Worm (Caenorhabditis elegans): Measurements from ENCODE around the gene Y68A4B.3.

Gene Y68A4B.3

ce11 chrV:17223305-17223704 is 19.1 kb downstream of the Y68A4B.3 start, which contains the start of gene srh-252:
srh-252 (minus strand) TSS chrV:17223405.
- TF ChIP-seq mbf-1 (tag; optimal IDR thresholded peaks at IDR 0.05) (no peak), nhr-12 (tag; optimal IDR thresholded peaks at IDR 0.05) (no peak), dmd-4 (tag; optimal IDR thresholded peaks at IDR 0.05) (no peak), lsy-2 (tag; optimal IDR thresholded peaks at IDR 0.05) (no peak), ceh-16 (tag; optimal IDR thresholded peaks at IDR 0.05) (no peak), nhr-6 (tag; optimal IDR thresholded peaks at IDR 0.05) (no peak)

ce11 chrV:17220345-17220744 is 22.1 kb downstream of the Y68A4B.3 start, which contains the start of gene srh-109:
srh-109 (minus strand) TSS chrV:17220445.
- TF ChIP-seq nhr-237 (tag; optimal IDR thresholded peaks at IDR 0.05) (no peak), lin-39 (tag; optimal IDR thresholded peaks at IDR 0.05) (no peak), nhr-21 (tag; optimal IDR thresholded peaks at IDR 0.05) (no peak), skn-1 (tag; optimal IDR thresholded peaks at IDR 0.05) (no peak), nhr-10 (tag; optimal IDR thresholded peaks at IDR 0.05) (no peak), zag-1 (tag; optimal IDR thresholded peaks at IDR 0.05) (no peak), sma-9 (GFP tag; optimal IDR thresholded peaks at IDR 0.05) (no peak), sma-9 (tag; optimal IDR thresholded peaks at IDR 0.05) (no peak), nhr-129 (tag; optimal IDR thresholded peaks at IDR 0.05) (no peak), fos-1 (tag; optimal IDR thresholded peaks at IDR 0.05) (no peak), mbf-1 (tag; optimal IDR thresholded peaks at IDR 0.05) (no peak), dmd-4 (tag; optimal IDR thresholded peaks at IDR 0.05) (no peak)

ce11 chrV:17217690-17218089 is 24.8 kb downstream of the Y68A4B.3 start, which contains the start of gene srbc-62:
srbc-62 (plus strand) TSS chrV:17217990.
- TF ChIP-seq nhr-6 (tag; optimal IDR thresholded peaks at IDR 0.05) (no peak), ama-1 (optimal IDR thresholded peaks at IDR 0.05) (no peak), nhr-23 (tag; optimal IDR thresholded peaks at IDR 0.05) (no peak), aly-2 (tag; optimal IDR thresholded peaks at IDR 0.05) (no peak), unc-55 (GFP tag; optimal IDR thresholded peaks at IDR 0.05) (no peak), R02D3.7 (tag; optimal IDR thresholded peaks at IDR 0.05) (no peak), ZK546.5 (tag; optimal IDR thresholded peaks at IDR 0.05) (no peak), F13H6.1 (tag; optimal IDR thresholded peaks at IDR 0.05) (no peak), unc-39 (tag; optimal IDR thresholded peaks at IDR 0.05) (no peak), alr-1 (tag; optimal IDR thresholded peaks at IDR 0.05) (no peak)

ce11 chrV:17215602-17216001 is 26.9 kb downstream of the Y68A4B.3 start:
- no peak for TF ChIP-seq lin-39 (tag; optimal IDR thresholded peaks at IDR 0.05)
- no peak for TF ChIP-seq ceh-16 (tag; optimal IDR thresholded peaks at IDR 0.05)
- TF ChIP-seq nhr-77 (tag; optimal IDR thresholded peaks at IDR 0.05) = no peak
- TF ChIP-seq dmd-4 (tag; optimal IDR thresholded peaks at IDR 0.05) = no peak
- no peak for TF ChIP-seq nhr-129 (tag; optimal IDR thresholded peaks at IDR 0.05)
- no peak for TF ChIP-seq elt-1 (tag; optimal IDR thresholded peaks at IDR 0.05)
- no peak for TF ChIP-seq ztf-11 (tag; optimal IDR thresholded peaks at IDR 0.05)
- no peak for TF ChIP-seq alr-1 (tag; optimal IDR thresholded peaks at IDR 0.05)
- no peak for TF ChIP-seq R02D3.7 (tag; optimal IDR thresholded peaks at IDR 0.05)
- no peak for TF ChIP-seq C34F6.9 (tag; optimal IDR thresholded peaks at IDR 0.05)
- no peak for TF ChIP-seq ztf-1 (GFP tag; conservative IDR thresholded peaks at IDR 0.05)
- TF ChIP-seq mab-5 (tag; optimal IDR thresholded peaks at IDR 0.05) = no peak
- TF ChIP-seq nhr-25 (tag; optimal IDR thresholded peaks at IDR 0.05) = no peak
- TF ChIP-seq egl-27 (tag; optimal IDR thresholded peaks at IDR 0.05) = no peak
- no peak for TF ChIP-seq sma-3 (GFP tag; optimal IDR thresholded peaks at IDR 0.05)
- TF ChIP-seq nhr-10 (tag; optimal IDR thresholded peaks at IDR 0.05) = no peak
- no peak for TF ChIP-seq ztf-4 (tag; optimal IDR thresholded peaks at IDR 0.05)
- TF ChIP-seq unc-39 (tag; optimal IDR thresholded peaks at IDR 0.05) = no peak
- TF ChIP-seq unc-55 (GFP tag; optimal IDR thresholded peaks at IDR 0.05) = no peak

ce11 chrV:17212743-17213142 is 29.7 kb downstream of the Y68A4B.3 start, which contains the start of gene srh-113:
srh-113 (plus strand) TSS chrV:17213043.
- no peak for TF ChIP-seq crh-2 (tag; optimal IDR thresholded peaks at IDR 0.05)
- no peak for TF ChIP-seq alr-1 (tag; optimal IDR thresholded peaks at IDR 0.05)
- TF ChIP-seq nhr-237 (tag; optimal IDR thresholded peaks at IDR 0.05) = no peak
- TF ChIP-seq peb-1 (tag; optimal IDR thresholded peaks at IDR 0.05) = no peak
- TF ChIP-seq mab-5 (tag; optimal IDR thresholded peaks at IDR 0.05) = no peak
- no peak for TF ChIP-seq lin-13 (GFP tag; optimal IDR thresholded peaks at IDR 0.05)
- TF ChIP-seq lsy-2 (tag; optimal IDR thresholded peaks at IDR 0.05) = no peak
- TF ChIP-seq nhr-10 (tag; optimal IDR thresholded peaks at IDR 0.05) = no peak
- TF ChIP-seq sma-3 (GFP tag; optimal IDR thresholded peaks at IDR 0.05) = no peak
- TF ChIP-seq zag-1 (tag; optimal IDR thresholded peaks at IDR 0.05) = no peak
- TF ChIP-seq fos-1 (tag; optimal IDR thresholded peaks at IDR 0.05) = no peak
- no peak for TF ChIP-seq Y55F3AM.14 (GFP tag; optimal IDR thresholded peaks at IDR 0.05)
- no peak for TF ChIP-seq aly-2 (tag; optimal IDR thresholded peaks at IDR 0.05)
- no peak for TF ChIP-seq ztf-1 (GFP tag; conservative IDR thresholded peaks at IDR 0.05)
- no peak for TF ChIP-seq nhr-6 (tag; optimal IDR thresholded peaks at IDR 0.05)
- TF ChIP-seq nhr-129 (tag; optimal IDR thresholded peaks at IDR 0.05) = no peak
- TF ChIP-seq mdl-1 (tag; optimal IDR thresholded peaks at IDR 0.05) = no peak
